Fruit fly (Drosophila melanogaster) whole organism, embryonic: ENCODE data around the gene enc.

ENCODE experiments used
- Ada2b ChIP-seq: fragments of 200-800 bp; sonication (Bioruptor generic); IDR thresholded peaks from 2 replicates; pipeline ENCODE4 v1.3.6; 2022; ENCODE audit warnings: missing biosample characterization, missing genetic modification characterization
- BtbVII ChIP-seq: fragments of 200-800 bp; sonication (Bioruptor generic); optimal IDR thresholded peaks from 3 replicates; lab custom pipeline; 2017; ENCODE audit warnings: missing biosample characterization, mild to moderate bottlenecking, missing genetic modification characterization
- CG10147 ChIP-seq: fragments of 200-800 bp; sonication (Bioruptor generic); optimal IDR thresholded peaks from 2 replicates; lab custom pipeline; 2019; ENCODE audit warnings: missing biosample characterization, mild to moderate bottlenecking, missing genetic modification characterization, moderate library complexity
- CG10543 ChIP-seq: fragments of 200-800 bp; sonication (Bioruptor generic); optimal IDR thresholded peaks from 3 replicates; lab custom pipeline; 2017; ENCODE audit warnings: missing biosample characterization, mild to moderate bottlenecking, missing genetic modification characterization, moderate library complexity
- CG11398 ChIP-seq: fragments of 200-800 bp; sonication (Bioruptor generic); optimal IDR thresholded peaks from 2 replicates; lab custom pipeline; 2016; ENCODE audit warnings: missing biosample characterization, missing genetic modification characterization
- CG11723 ChIP-seq: fragments of 200-800 bp; sonication (Bioruptor generic); optimal IDR thresholded peaks from 2 replicates; lab custom pipeline; 2017; ENCODE audit warnings: missing biosample characterization, mild to moderate bottlenecking, missing genetic modification characterization
- CG12071 ChIP-seq: fragments of 200-800 bp; sonication (Bioruptor generic); optimal IDR thresholded peaks from 3 replicates; lab custom pipeline; 2018; ENCODE audit warnings: missing biosample characterization, mild to moderate bottlenecking, missing genetic modification characterization
- CG12659 ChIP-seq: fragments of 200-800 bp; sonication (Bioruptor generic); optimal IDR thresholded peaks from 3 replicates; lab custom pipeline; 2017; ENCODE audit warnings: mild to moderate bottlenecking, missing biosample characterization, missing genetic modification reagents, missing genetic modification characterization
- CG14710 ChIP-seq: fragments of 200-800 bp; sonication (Bioruptor generic); optimal IDR thresholded peaks from 3 replicates; lab custom pipeline; 2019; ENCODE audit warnings: missing biosample characterization, mild to moderate bottlenecking, missing genetic modification characterization, moderate library complexity
- CG14860 ChIP-seq: fragments of 200-800 bp; sonication (Bioruptor generic); IDR thresholded peaks from 3 replicates; pipeline ENCODE4 v1.3.6; 2022; ENCODE audit warnings: missing biosample characterization, missing genetic modification characterization; ENCODE audit not compliant: partially characterized antibody
- CG15696 ChIP-seq: fragments of 200-800 bp; sonication (Bioruptor generic); optimal IDR thresholded peaks from 2 replicates; lab custom pipeline; 2019; ENCODE audit warnings: missing biosample characterization, mild to moderate bottlenecking, missing genetic modification characterization, moderate library complexity
- CG31224 ChIP-seq: fragments of 200-800 bp; sonication (Bioruptor generic); IDR thresholded peaks from 2 replicates; pipeline ENCODE4 v1.3.6; 2022; ENCODE audit warnings: missing biosample characterization, missing genetic modification characterization
- CG3995 ChIP-seq: fragments of 200-800 bp; sonication (Bioruptor generic); optimal IDR thresholded peaks from 3 replicates; lab custom pipeline; 2016; ENCODE audit warnings: missing biosample characterization, missing genetic modification characterization
- CG4424 ChIP-seq: fragments of 200-800 bp; sonication (Bioruptor generic); optimal IDR thresholded peaks from 3 replicates; lab custom pipeline; 2016; ENCODE audit warnings: missing biosample characterization, missing genetic modification characterization
- CG5245 ChIP-seq: fragments of 200-800 bp; sonication (Bioruptor generic); optimal IDR thresholded peaks from 3 replicates; lab custom pipeline; 2016; ENCODE audit warnings: missing biosample characterization, missing genetic modification characterization
- CG6683 ChIP-seq: fragments of 200-800 bp; sonication (Bioruptor generic); optimal IDR thresholded peaks from 2 replicates; lab custom pipeline; 2017; ENCODE audit warnings: missing biosample characterization, mild to moderate bottlenecking, missing genetic modification characterization, missing genetic modification reagents
- CG8290 ChIP-seq, 3 experiments: fragments of 200-800 bp; sonication (Bioruptor generic); optimal IDR thresholded peaks; 2 replicates each; lab custom pipeline; 2016 to 2019; ENCODE audit warnings: missing biosample characterization in 3 of 3, missing genetic modification characterization in 3 of 3, mild to moderate bottlenecking in 2 of 3, moderate library complexity in 1 of 3
- CG9876 ChIP-seq: fragments of 200-800 bp; sonication (Bioruptor generic); optimal IDR thresholded peaks from 2 replicates; lab custom pipeline; 2016; ENCODE audit warnings: missing biosample characterization, missing genetic modification characterization
- CrebB ChIP-seq: fragments of 200-800 bp; sonication (Bioruptor generic); optimal IDR thresholded peaks from 3 replicates; lab custom pipeline; 2018; ENCODE audit warnings: missing biosample characterization, mild to moderate bottlenecking, missing genetic modification characterization
- Dad ChIP-seq: fragments of 200-800 bp; sonication (Bioruptor generic); optimal IDR thresholded peaks from 3 replicates; lab custom pipeline; 2016; ENCODE audit warnings: missing biosample characterization, missing genetic modification characterization
- Dll ChIP-seq: fragments of 200-800 bp; sonication (Bioruptor generic); IDR thresholded peaks from 4 replicates; pipeline ENCODE4 v1.3.6; 2022; ENCODE audit warnings: missing biosample characterization, missing genetic modification characterization; ENCODE audit not compliant: partially characterized antibody
- Doc3 ChIP-seq: fragments of 200-800 bp; sonication (Bioruptor generic); IDR thresholded peaks from 3 replicates; pipeline ENCODE4 v1.3.6; 2022; ENCODE audit warnings: missing biosample characterization, missing genetic modification characterization; ENCODE audit not compliant: partially characterized antibody
- Eip74EF ChIP-seq, 2 experiments: fragments of 200-800 bp in 1 of 2; fragments of >200 bp in 1 of 2; sonication (Bioruptor generic) in 1 of 2; optimal IDR thresholded peaks; 2 replicates each; lab custom pipeline; 2017 to 2019; ENCODE audit warnings: missing biosample characterization in 2 of 2, missing genetic modification characterization in 2 of 2, mild to moderate bottlenecking in 1 of 2, moderate library complexity in 1 of 2
- Hey ChIP-seq: fragments of 200-800 bp; sonication (Bioruptor generic); optimal IDR thresholded peaks from 3 replicates; lab custom pipeline; 2018; ENCODE audit warnings: missing biosample characterization, mild to moderate bottlenecking, missing genetic modification characterization
- Hmr ChIP-seq: fragments of 200-800 bp; sonication (Bioruptor generic); optimal IDR thresholded peaks from 3 replicates; lab custom pipeline; 2017; ENCODE audit warnings: mild to moderate bottlenecking, missing biosample characterization, missing genetic modification reagents, missing genetic modification characterization
- Lpt ChIP-seq: fragments of >200 bp; optimal IDR thresholded peaks from 2 replicates; lab custom pipeline; 2018; ENCODE audit warnings: missing biosample characterization, missing genetic modification characterization
- MTF-1 ChIP-seq: fragments of 200-800 bp; sonication (Bioruptor generic); optimal IDR thresholded peaks from 2 replicates; lab custom pipeline; 2018; ENCODE audit warnings: missing biosample characterization, mild to moderate bottlenecking, missing genetic modification characterization, borderline replicate concordance
- Meics ChIP-seq: fragments of 200-800 bp; sonication (Bioruptor generic); optimal IDR thresholded peaks from 2 replicates; lab custom pipeline; 2017; ENCODE audit warnings: missing biosample characterization, mild to moderate bottlenecking, missing genetic modification characterization
- Six4 ChIP-seq: fragments of 200-800 bp; sonication (Bioruptor generic); optimal IDR thresholded peaks from 2 replicates; lab custom pipeline; 2016; ENCODE audit warnings: missing biosample characterization, missing genetic modification characterization
- YL-1 ChIP-seq: fragments of 200-800 bp; sonication (Bioruptor generic); optimal IDR thresholded peaks from 3 replicates; lab custom pipeline; 2017; ENCODE audit warnings: missing biosample characterization, mild to moderate bottlenecking, missing genetic modification characterization
- bbx ChIP-seq: fragments of 200-800 bp; sonication (Bioruptor generic); IDR thresholded peaks from 2 replicates; pipeline ENCODE4 v1.3.6; 2022; ENCODE audit warnings: missing biosample characterization, missing genetic modification characterization; ENCODE audit not compliant: partially characterized antibody
- bsh ChIP-seq, 2 experiments: fragments of 200-800 bp; sonication (Bioruptor generic); optimal IDR thresholded peaks; 2 replicates each; lab custom pipeline; 2017 to 2018; ENCODE audit warnings: mild to moderate bottlenecking in 2 of 2, missing biosample characterization in 2 of 2, missing genetic modification characterization in 2 of 2, moderate library complexity in 1 of 2
- cad ChIP-seq: fragments of >200 bp; optimal IDR thresholded peaks from 2 replicates; lab custom pipeline; 2017; ENCODE audit warnings: missing biosample characterization, missing genetic modification characterization
- danr ChIP-seq: fragments of 200-800 bp; sonication (Bioruptor generic); IDR thresholded peaks from 2 replicates; pipeline ENCODE4 v1.3.6; 2022; ENCODE audit warnings: missing biosample characterization, missing genetic modification characterization
- dmrt11E ChIP-seq: fragments of 200-800 bp; sonication (Bioruptor generic); optimal IDR thresholded peaks from 3 replicates; lab custom pipeline; 2018; ENCODE audit warnings: missing biosample characterization, mild to moderate bottlenecking, missing genetic modification characterization, moderate library complexity
- dmrt99B ChIP-seq: fragments of 200-800 bp; sonication (Bioruptor generic); optimal IDR thresholded peaks from 2 replicates; lab custom pipeline; 2018; ENCODE audit warnings: missing biosample characterization, mild to moderate bottlenecking, missing genetic modification characterization, moderate library complexity
- dysf ChIP-seq: fragments of 200-800 bp; sonication (Bioruptor generic); IDR thresholded peaks from 3 replicates; pipeline ENCODE4 v1.3.6; 2022; ENCODE audit warnings: missing biosample characterization, missing genetic modification characterization
- ems ChIP-seq: fragments of 200-800 bp; sonication (Bioruptor generic); optimal IDR thresholded peaks from 3 replicates; lab custom pipeline; 2016; ENCODE audit warnings: missing biosample characterization, missing genetic modification characterization
- fd102C ChIP-seq: fragments of 200-800 bp; sonication (Bioruptor generic); optimal IDR thresholded peaks from 2 replicates; lab custom pipeline; 2018; ENCODE audit warnings: missing biosample characterization, mild to moderate bottlenecking, missing genetic modification characterization, moderate library complexity
- gcm ChIP-seq: fragments of 200-800 bp; sonication (Bioruptor generic); optimal IDR thresholded peaks from 2 replicates; lab custom pipeline; 2019; ENCODE audit warnings: missing biosample characterization, mild to moderate bottlenecking, missing genetic modification characterization, moderate library complexity
- gem ChIP-seq: fragments of 200-800 bp; sonication (Bioruptor generic); optimal IDR thresholded peaks from 2 replicates; lab custom pipeline; 2019; ENCODE audit warnings: missing biosample characterization, mild to moderate bottlenecking, missing genetic modification characterization, moderate library complexity
- grn ChIP-seq: fragments of 200-800 bp; sonication (Bioruptor generic); optimal IDR thresholded peaks from 3 replicates; lab custom pipeline; 2017; ENCODE audit warnings: missing biosample characterization, missing genetic modification characterization
- h ChIP-seq: fragments of >200 bp; optimal IDR thresholded peaks from 2 replicates; lab custom pipeline; 2017
- kay ChIP-seq: fragments of 200-800 bp; sonication (Bioruptor generic); optimal IDR thresholded peaks from 2 replicates; lab custom pipeline; 2016; ENCODE audit warnings: missing biosample characterization, missing genetic modification characterization
- ro ChIP-seq: fragments of 200-800 bp; sonication (Bioruptor generic); IDR thresholded peaks from 2 replicates; pipeline ENCODE4 v1.3.6; 2022; ENCODE audit warnings: missing biosample characterization, missing genetic modification characterization
- run ChIP-seq: fragments of 200-800 bp; sonication (Bioruptor generic); optimal IDR thresholded peaks from 3 replicates; lab custom pipeline; 2018; ENCODE audit warnings: missing biosample characterization, mild to moderate bottlenecking, missing genetic modification characterization
- shn ChIP-seq: fragments of 200-800 bp; sonication (Bioruptor generic); optimal IDR thresholded peaks from 3 replicates; lab custom pipeline; 2016; ENCODE audit warnings: missing biosample characterization, missing genetic modification characterization
- unc-4 ChIP-seq: fragments of 200-800 bp; sonication (Bioruptor generic); IDR thresholded peaks from 2 replicates; pipeline ENCODE4 v1.3.6; 2022; ENCODE audit warnings: missing biosample characterization, missing genetic modification characterization; ENCODE audit not compliant: partially characterized antibody
- usp ChIP-seq: fragments of >200 bp; optimal IDR thresholded peaks from 2 replicates; lab custom pipeline; 2017; ENCODE audit warnings: missing biosample characterization, missing genetic modification characterization
- zen ChIP-seq: fragments of 200-800 bp; sonication (Bioruptor generic); optimal IDR thresholded peaks from 3 replicates; lab custom pipeline; 2018; ENCODE audit warnings: missing biosample characterization, mild to moderate bottlenecking, missing genetic modification characterization, moderate library complexity

Gene enc

DNA sequence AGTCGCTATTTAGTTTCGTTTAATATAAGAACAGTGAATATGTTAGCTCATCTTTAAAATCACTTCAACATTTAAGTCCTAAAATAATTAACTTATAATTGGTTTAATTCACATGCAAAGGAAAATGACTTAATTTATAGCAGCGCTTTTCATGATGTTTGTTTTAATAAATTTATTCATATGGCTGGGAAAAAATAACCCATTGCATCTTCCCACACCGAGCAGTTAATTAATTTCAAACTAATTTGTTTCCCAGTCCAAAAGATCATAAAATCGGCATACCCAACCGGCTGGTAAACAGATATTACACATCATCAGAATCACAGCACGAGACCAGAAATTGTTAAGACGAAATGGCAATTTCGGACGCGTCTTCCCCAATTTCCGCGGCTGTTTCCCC is 47.7 kb upstream of the enc start (continued):
- TF ChIP-seq Hey (no peak), CG12659 (peak; percentile 20), Eip74EF (GFP tag; optimal IDR thresholded peaks at IDR 0.05; lab: Kevin White, UChicago) (no peak), fd102C (GFP tag; lab: Kevin White, UChicago) (no peak), Dll (no peak), CG15696 (tag; lab: Kevin White, UChicago) (no peak), CG11723 (GFP tag; lab: Kevin White, UChicago) (no peak), danr (no peak), MTF-1 (GFP tag; lab: Kevin White, UChicago) (no peak), run (no peak), grn (GFP tag; lab: Kevin White, UChicago) (no peak), BtbVII (GFP tag; lab: Kevin White, UChicago) (no peak), Lpt (no peak), Dad (GFP tag; lab: Kevin White, UChicago) (no peak), Meics (GFP tag; lab: Kevin White, UChicago) (peak; percentile 57), dysf (peak; percentile 73), CG12071 (GFP tag; lab: Kevin White, UChicago) (peak; percentile 35), bbx (GFP tag; lab: Robert Waterston, UW) (no peak), bsh (GFP tag; optimal IDR thresholded peaks at IDR 0.05; lab: Kevin White, UChicago) (no peak), CG14860 (GFP tag; lab: Robert Waterston, UW) (no peak), gem (peak; percentile 68), Doc3 (GFP tag; lab: Robert Waterston, UW) (no peak), ro (no peak), Six4 (GFP tag; lab: Kevin White, UChicago) (no peak), CG4424 (GFP tag; lab: Kevin White, UChicago) (no peak), usp (GFP tag; lab: Kevin White, UChicago) (no peak), CG8290 (GFP tag; optimal IDR thresholded peaks at IDR 0.05; lab: Kevin White, UChicago) (no peak), CG8290 (tag; optimal IDR thresholded peaks at IDR 0.05; lab: Kevin White, UChicago) (peak in 1 of 2 experiments; percentile 59), cad (no peak), CG11398 (GFP tag; lab: Kevin White, UChicago) (no peak), CG14710 (tag; lab: Kevin White, UChicago) (no peak), CG5245 (GFP tag; lab: Kevin White, UChicago) (no peak), CG9876 (no peak), CG10147 (GFP tag; lab: Kevin White, UChicago) (peak; percentile 67), CG10543 (GFP tag; lab: Kevin White, UChicago) (no peak), dmrt99B (peak; percentile 48), YL-1 (GFP tag; lab: Kevin White, UChicago) (no peak), shn (GFP tag; lab: Kevin White, UChicago) (peak; percentile 23), zen (no peak), kay (GFP tag; lab: Kevin White, UChicago) (no peak), CG31224 (GFP tag; lab: Robert Waterston, UW) (peak; percentile 24; the same call in 1 of the 2 replicates), h (lab: Kevin White, UChicago) (no peak), CG3995 (no peak), dmrt11E (tag; lab: Kevin White, UChicago) (no peak), Ada2b (GFP tag; lab: Robert Waterston, UW) (0 out of 2 replicates have a peak, but pooled peaks have one; percentile 36), unc-4 (GFP tag; lab: Robert Waterston, UW) (no peak), CG6683 (GFP tag; lab: Kevin White, UChicago) (no peak), gcm (GFP tag; lab: Kevin White, UChicago) (no peak), Hmr (GFP tag; lab: Kevin White, UChicago) (peak; percentile 73), CrebB (no peak), ems (GFP tag; lab: Kevin White, UChicago) (peak; percentile 2)
